Fruit fly (Drosophila melanogaster): ENCODE measurements around the gene Fad2.

The Fad2 gene

dm6 chr3L:11010410-11010827 is 12.9 kb upstream of the Fad2 start:
- 0 out of 3 replicates have a peak, but pooled peaks have one; percentile 42 for TF ChIP-seq zfh1 (GFP tag; IDR thresholded peaks at IDR 0.05)
- TF ChIP-seq Hr78 (GFP tag; optimal IDR thresholded peaks at IDR 0.05) = no peak
- TF ChIP-seq mirr (GFP tag; optimal IDR thresholded peaks at IDR 0.05) = peak; percentile 49
- no peak for TF ChIP-seq gro (GFP tag; optimal IDR thresholded peaks at IDR 0.05)
- TF ChIP-seq Hr3 (GFP tag; optimal IDR thresholded peaks at IDR 0.05) = no peak
- no peak for TF ChIP-seq NC2α (GFP tag; optimal IDR thresholded peaks at IDR 0.05)
- TF ChIP-seq CG11696 (GFP tag; IDR thresholded peaks at IDR 0.05) = no peak
- peak; percentile 55; the same call in 1 of the 2 replicates for TF ChIP-seq vvl (GFP tag; IDR thresholded peaks at IDR 0.05)
- peak; percentile 97 for TF ChIP-seq chinmo (GFP tag; IDR thresholded peaks at IDR 0.05; ENCODE audit: partially characterized antibody)
- no peak for TF ChIP-seq CG9727 (GFP tag; optimal IDR thresholded peaks at IDR 0.05)
- TF ChIP-seq pros (GFP tag; optimal IDR thresholded peaks at IDR 0.05) = peak; percentile 64
- TF ChIP-seq CG18476 (GFP tag; optimal IDR thresholded peaks at IDR 0.05) = no peak
- TF ChIP-seq CG3065 (GFP tag; optimal IDR thresholded peaks at IDR 0.05) = no peak
- TF ChIP-seq slbo (GFP tag; IDR thresholded peaks at IDR 0.05) = no peak
- TF ChIP-seq tll (GFP tag; optimal IDR thresholded peaks at IDR 0.05) = peak in 1 of 2 experiments; percentile 26
- peak in 1 of 2 experiments; percentile 76 for TF ChIP-seq Eip74EF (GFP tag; optimal IDR thresholded peaks at IDR 0.05)
- no peak for TF ChIP-seq toy (GFP tag; IDR thresholded peaks at IDR 0.05)
- peak; percentile 25; the same call in 1 of the 2 replicates for TF ChIP-seq Rfx (GFP tag; IDR thresholded peaks at IDR 0.05)
- TF ChIP-seq CG17385 (GFP tag; optimal IDR thresholded peaks at IDR 0.05) = peak; percentile 34
- TF ChIP-seq Hand (GFP tag; optimal IDR thresholded peaks at IDR 0.05) = no peak
- peak; percentile 11 for TF ChIP-seq CG17829 (tag; optimal IDR thresholded peaks at IDR 0.05)
- no peak for TF ChIP-seq gt (GFP tag; IDR thresholded peaks at IDR 0.05)
- TF ChIP-seq dan (GFP tag; IDR thresholded peaks at IDR 0.05) = no peak
- no peak for TF ChIP-seq luna (GFP tag; optimal IDR thresholded peaks at IDR 0.05)
- no peak for TF ChIP-seq sim (GFP tag; IDR thresholded peaks at IDR 0.05)
- TF ChIP-seq Rx (GFP tag; IDR thresholded peaks at IDR 0.05) = no peak
- TF ChIP-seq ac (GFP tag; optimal IDR thresholded peaks at IDR 0.05) = peak; percentile 49
- peak; percentile 38; the same call in 1 of the 2 replicates for TF ChIP-seq E2f2 (GFP tag; IDR thresholded peaks at IDR 0.05)
- 0 out of 2 replicates have a peak, but pooled peaks have one; percentile 19 for TF ChIP-seq stc (GFP tag; IDR thresholded peaks at IDR 0.05)
- TF ChIP-seq CG14014 (GFP tag; IDR thresholded peaks at IDR 0.05) = no peak
- TF ChIP-seq HmgZ (tag; optimal IDR thresholded peaks at IDR 0.05) = peak; percentile 48
- no peak for TF ChIP-seq repo (GFP tag; optimal IDR thresholded peaks at IDR 0.05)
- TF ChIP-seq CG17912 (GFP tag; optimal IDR thresholded peaks at IDR 0.05) = no peak
- TF ChIP-seq CG34224 (GFP tag; IDR thresholded peaks at IDR 0.05; ENCODE audit: partially characterized antibody) = peak; percentile 47
- no peak for TF ChIP-seq lilli (GFP tag; optimal IDR thresholded peaks at IDR 0.05)
- no peak for TF ChIP-seq ranshi (GFP tag; IDR thresholded peaks at IDR 0.05)
- TF ChIP-seq wor (GFP tag; IDR thresholded peaks at IDR 0.05) = no peak
- no peak for TF ChIP-seq Usf (GFP tag; optimal IDR thresholded peaks at IDR 0.05)
- TF ChIP-seq CG1529 (GFP tag; optimal IDR thresholded peaks at IDR 0.05) = no peak
- TF ChIP-seq ind (GFP tag; optimal IDR thresholded peaks at IDR 0.05) = no peak
- TF ChIP-seq Elba2 (GFP tag; optimal IDR thresholded peaks at IDR 0.05) = no peak
- TF ChIP-seq kni (GFP tag; optimal IDR thresholded peaks at IDR 0.05) = peak; percentile 83
- no peak for TF ChIP-seq CG1024 (GFP tag; IDR thresholded peaks at IDR 0.05)
- TF ChIP-seq jumu (GFP tag; optimal IDR thresholded peaks at IDR 0.05) = no peak
- TF ChIP-seq CG15269 (tag; optimal IDR thresholded peaks at IDR 0.05) = no peak
- no peak for TF ChIP-seq CTCF (GFP tag; optimal IDR thresholded peaks at IDR 0.05)
- no peak for TF ChIP-seq twi (tag; optimal IDR thresholded peaks at IDR 0.05)
- TF ChIP-seq CG8290 (GFP tag; optimal IDR thresholded peaks at IDR 0.05) = no peak
- no peak for TF ChIP-seq CG8290 (tag; optimal IDR thresholded peaks at IDR 0.05)
- TF ChIP-seq sens (GFP tag) = peak; percentile 79
- peak; percentile 78 for TF ChIP-seq nmo (GFP tag; optimal IDR thresholded peaks at IDR 0.05)
- TF ChIP-seq HLHmδ (GFP tag; optimal IDR thresholded peaks at IDR 0.05) = no peak
- TF ChIP-seq CG12744 (GFP tag; optimal IDR thresholded peaks at IDR 0.05) = no peak
